Fruit fly (Drosophila melanogaster) whole organism, embryonic: Measurements from ENCODE around the gene Oatp30B.

ENCODE experiments used
- CG10543 ChIP-seq: fragments of 200-800 bp; sonication (Bioruptor generic); optimal IDR thresholded peaks from 3 replicates; lab custom pipeline; 2017; ENCODE audit warnings: missing biosample characterization, mild to moderate bottlenecking, missing genetic modification characterization, moderate library complexity
- CG12104 ChIP-seq: fragments of 200-800 bp; sonication (Bioruptor generic); optimal IDR thresholded peaks from 3 replicates; lab custom pipeline; 2016; ENCODE audit warnings: missing biosample characterization, missing genetic modification characterization
- CG12744 ChIP-seq: fragments of 200-800 bp; sonication (Bioruptor generic); optimal IDR thresholded peaks from 2 replicates; lab custom pipeline; 2016; ENCODE audit warnings: missing biosample characterization, missing genetic modification characterization
- CG13287 ChIP-seq: fragments of 200-800 bp; sonication (Bioruptor generic); IDR thresholded peaks from 2 replicates; pipeline ENCODE4 v1.3.6; 2022; ENCODE audit warnings: missing biosample characterization, missing genetic modification characterization; ENCODE audit not compliant: partially characterized antibody
- CG14441 ChIP-seq: fragments of 200-800 bp; sonication (Bioruptor generic); IDR thresholded peaks from 2 replicates; pipeline ENCODE4 v1.3.6; 2022; ENCODE audit warnings: missing biosample characterization, missing genetic modification characterization
- CG1602 ChIP-seq: fragments of 200-800 bp; sonication (Bioruptor generic); optimal IDR thresholded peaks from 3 replicates; lab custom pipeline; 2016; ENCODE audit warnings: missing biosample characterization, missing genetic modification characterization
- CG16863 ChIP-seq: fragments of 200-800 bp; sonication (Bioruptor generic); optimal IDR thresholded peaks from 3 replicates; lab custom pipeline; 2016; ENCODE audit warnings: missing biosample characterization, missing genetic modification characterization
- CG17186 ChIP-seq: fragments of 200-800 bp; sonication (Bioruptor generic); optimal IDR thresholded peaks from 3 replicates; lab custom pipeline; 2017; ENCODE audit warnings: missing biosample characterization, missing genetic modification reagents, missing genetic modification characterization
- CG17361 ChIP-seq: fragments of 200-800 bp; sonication (Bioruptor generic); IDR thresholded peaks from 3 replicates; pipeline ENCODE4 v1.3.6; 2022; ENCODE audit warnings: missing biosample characterization, missing genetic modification characterization
- CG17385 ChIP-seq: fragments of 200-800 bp; sonication (Bioruptor generic); optimal IDR thresholded peaks from 3 replicates; lab custom pipeline; 2018; ENCODE audit warnings: missing biosample characterization, mild to moderate bottlenecking, missing genetic modification characterization
- CG32767 ChIP-seq: fragments of 200-800 bp; sonication (Bioruptor generic); IDR thresholded peaks from 2 replicates; pipeline ENCODE4 v1.3.6; 2022; ENCODE audit warnings: missing biosample characterization, missing genetic modification characterization
- CG4360 ChIP-seq: fragments of 200-800 bp; sonication (Bioruptor generic); IDR thresholded peaks from 2 replicates; pipeline ENCODE4 v1.3.6; 2022; ENCODE audit warnings: missing biosample characterization, missing genetic modification characterization
- CG4424 ChIP-seq: fragments of 200-800 bp; sonication (Bioruptor generic); optimal IDR thresholded peaks from 3 replicates; lab custom pipeline; 2016; ENCODE audit warnings: missing biosample characterization, missing genetic modification characterization
- CG4820 ChIP-seq: fragments of 200-800 bp; sonication (Bioruptor generic); optimal IDR thresholded peaks from 3 replicates; lab custom pipeline; 2016; ENCODE audit warnings: missing biosample characterization, missing genetic modification characterization
- CG7357 ChIP-seq: fragments of 200-800 bp; sonication (Bioruptor generic); IDR thresholded peaks from 3 replicates; pipeline ENCODE4 v1.3.6; 2022; ENCODE audit warnings: missing biosample characterization, missing genetic modification characterization
- CG7556 ChIP-seq: fragments of 200-800 bp; sonication (Bioruptor generic); optimal IDR thresholded peaks from 2 replicates; lab custom pipeline; 2017; ENCODE audit warnings: missing biosample characterization, mild to moderate bottlenecking, missing genetic modification characterization
- CG8290 ChIP-seq, 3 experiments: fragments of 200-800 bp; sonication (Bioruptor generic); optimal IDR thresholded peaks; 2 replicates each; lab custom pipeline; 2016 to 2019; ENCODE audit warnings: missing biosample characterization in 3 of 3, missing genetic modification characterization in 3 of 3, mild to moderate bottlenecking in 2 of 3, moderate library complexity in 1 of 3
- CG8478 ChIP-seq: fragments of >200 bp; optimal IDR thresholded peaks from 2 replicates; lab custom pipeline; 2018
- CG9727 ChIP-seq: fragments of 200-800 bp; sonication (Bioruptor generic); optimal IDR thresholded peaks from 3 replicates; lab custom pipeline; 2017; ENCODE audit warnings: missing biosample characterization, mild to moderate bottlenecking, missing genetic modification characterization
- CG9797 ChIP-seq: fragments of 200-800 bp; sonication (Bioruptor generic); optimal IDR thresholded peaks from 3 replicates; lab custom pipeline; 2018; ENCODE audit warnings: missing biosample characterization, mild to moderate bottlenecking, missing genetic modification characterization
- Dref ChIP-seq: fragments of 200-800 bp; sonication (Bioruptor generic); IDR thresholded peaks from 2 replicates; pipeline ENCODE4 v1.3.6; 2022; ENCODE audit warnings: missing biosample characterization, missing genetic modification characterization
- Eip74EF ChIP-seq, 2 experiments: fragments of 200-800 bp in 1 of 2; fragments of >200 bp in 1 of 2; sonication (Bioruptor generic) in 1 of 2; optimal IDR thresholded peaks; 2 replicates each; lab custom pipeline; 2017 to 2019; ENCODE audit warnings: missing biosample characterization in 2 of 2, missing genetic modification characterization in 2 of 2, mild to moderate bottlenecking in 1 of 2, moderate library complexity in 1 of 2
- Elba2 ChIP-seq: fragments of 200-800 bp; sonication (Bioruptor generic); optimal IDR thresholded peaks from 3 replicates; lab custom pipeline; 2016; ENCODE audit warnings: missing biosample characterization, missing genetic modification characterization
- Ets65A ChIP-seq: fragments of 200-800 bp; sonication (Bioruptor generic); peaks from one replicate; lab custom pipeline; 2016; ENCODE audit warnings: missing biosample characterization, missing genetic modification characterization
- GATAe ChIP-seq: fragments of 200-800 bp; sonication (Bioruptor generic); conservative IDR thresholded peaks from 2 replicates; pipeline ENCODE4 v1.3.6; 2022; ENCODE audit warnings: missing biosample characterization, missing genetic modification characterization
- Kr ChIP-seq: fragments of 200-800 bp; sonication (Bioruptor generic); optimal IDR thresholded peaks from 2 replicates; lab custom pipeline; 2017; ENCODE audit warnings: missing biosample characterization, mild to moderate bottlenecking, missing genetic modification characterization
- Lhr ChIP-seq: fragments of 200-800 bp; sonication (Bioruptor generic); optimal IDR thresholded peaks from 3 replicates; lab custom pipeline; 2017; ENCODE audit warnings: mild to moderate bottlenecking, missing biosample characterization, missing genetic modification reagents, missing genetic modification characterization
- MBD-R2 ChIP-seq: fragments of 200-800 bp; sonication (Bioruptor generic); IDR thresholded peaks from 2 replicates; pipeline ENCODE4 v1.3.6; 2022; ENCODE audit warnings: missing biosample characterization, missing genetic modification characterization
- Trl ChIP-seq, 3 experiments: fragments of >200 bp in 2 of 3; fragments of 200-800 bp in 1 of 3; sonication (Bioruptor generic) in 1 of 3; optimal IDR thresholded peaks; 2 replicates in 1 of 3; 3 replicates in 2 of 3; lab custom pipeline; 2016 to 2017; ENCODE audit warnings: missing biosample characterization in 1 of 3, missing genetic modification characterization in 1 of 3
- az2 ChIP-seq: fragments of 200-800 bp; sonication (Bioruptor generic); optimal IDR thresholded peaks from 3 replicates; lab custom pipeline; 2016; ENCODE audit warnings: missing biosample characterization, missing genetic modification characterization
- btn ChIP-seq: fragments of 200-800 bp; sonication (Bioruptor generic); optimal IDR thresholded peaks from 2 replicates; lab custom pipeline; 2016; ENCODE audit warnings: missing biosample characterization, missing genetic modification characterization
- dmrt11E ChIP-seq: fragments of 200-800 bp; sonication (Bioruptor generic); optimal IDR thresholded peaks from 3 replicates; lab custom pipeline; 2018; ENCODE audit warnings: missing biosample characterization, mild to moderate bottlenecking, missing genetic modification characterization, moderate library complexity
- fd96Cb ChIP-seq: fragments of 200-800 bp; sonication (Bioruptor generic); optimal IDR thresholded peaks from 2 replicates; lab custom pipeline; 2018; ENCODE audit warnings: missing biosample characterization, mild to moderate bottlenecking, missing genetic modification characterization, moderate library complexity
- gce ChIP-seq: fragments of 200-800 bp; sonication (Bioruptor generic); IDR thresholded peaks from 3 replicates; pipeline ENCODE4 v1.3.6; 2022; ENCODE audit warnings: missing biosample characterization, missing genetic modification characterization
- gfzf ChIP-seq: fragments of 200-800 bp; sonication (Bioruptor generic); optimal IDR thresholded peaks from 2 replicates; lab custom pipeline; 2016; ENCODE audit warnings: missing biosample characterization, mild to moderate bottlenecking, missing genetic modification characterization, moderate library complexity
- grau ChIP-seq: fragments of 200-800 bp; optimal IDR thresholded peaks from 3 replicates; lab custom pipeline; 2019; ENCODE audit warnings: missing biosample characterization, mild to moderate bottlenecking, missing genetic modification characterization, moderate library complexity
- hb ChIP-seq: fragments of 200-800 bp; sonication (Bioruptor generic); IDR thresholded peaks from 3 replicates; pipeline ENCODE4 v1.3.6; 2022; ENCODE audit warnings: missing biosample characterization, missing genetic modification characterization; ENCODE audit not compliant: partially characterized antibody
- lilli ChIP-seq: fragments of 200-800 bp; sonication (Bioruptor generic); optimal IDR thresholded peaks from 3 replicates; lab custom pipeline; 2016; ENCODE audit warnings: missing biosample characterization, missing genetic modification characterization
- luna ChIP-seq: fragments of 200-800 bp; sonication (Bioruptor generic); optimal IDR thresholded peaks from 2 replicates; lab custom pipeline; 2016; ENCODE audit warnings: missing biosample characterization, missing genetic modification characterization
- mam ChIP-seq: fragments of 200-800 bp; sonication (Bioruptor generic); optimal IDR thresholded peaks from 3 replicates; lab custom pipeline; 2016; ENCODE audit warnings: missing biosample characterization, missing genetic modification characterization
- nau ChIP-seq: fragments of 200-800 bp; sonication (Bioruptor generic); optimal IDR thresholded peaks from 3 replicates; lab custom pipeline; 2017; ENCODE audit warnings: missing biosample characterization, mild to moderate bottlenecking, missing genetic modification characterization, missing genetic modification reagents
- phol ChIP-seq: fragments of 200-800 bp; sonication (Bioruptor generic); optimal IDR thresholded peaks from 3 replicates; lab custom pipeline; 2018; ENCODE audit warnings: missing biosample characterization, mild to moderate bottlenecking, missing genetic modification characterization, moderate library complexity
- psq ChIP-seq: fragments of 200-800 bp; sonication (Bioruptor generic); optimal IDR thresholded peaks from 2 replicates; lab custom pipeline; 2017; ENCODE audit warnings: missing biosample characterization, missing genetic modification characterization
- rib ChIP-seq: fragments of 200-800 bp; sonication (Bioruptor generic); IDR thresholded peaks from 2 replicates; pipeline ENCODE4 v1.3.6; 2022; ENCODE audit warnings: missing biosample characterization, missing genetic modification characterization
- sc ChIP-seq, 3 experiments: fragments of >200 bp in 2 of 3; fragments of 200-800 bp in 1 of 3; sonication (Bioruptor generic) in 1 of 3; optimal IDR thresholded peaks; 2 replicates in 2 of 3; 3 replicates in 1 of 3; lab custom pipeline; 2017; ENCODE audit warnings: mild to moderate bottlenecking in 1 of 3, missing biosample characterization in 1 of 3, missing genetic modification characterization in 1 of 3, missing genetic modification reagents in 1 of 3
- sd ChIP-seq: fragments of 200-800 bp; sonication (Bioruptor generic); optimal IDR thresholded peaks from 3 replicates; lab custom pipeline; 2018; ENCODE audit warnings: missing biosample characterization, mild to moderate bottlenecking, missing genetic modification characterization, moderate library complexity
- tap ChIP-seq: fragments of 200-800 bp; optimal IDR thresholded peaks from 3 replicates; lab custom pipeline; 2019; ENCODE audit warnings: missing biosample characterization, mild to moderate bottlenecking, missing genetic modification characterization, moderate library complexity
- wek ChIP-seq: fragments of 200-800 bp; sonication (Bioruptor generic); optimal IDR thresholded peaks from 3 replicates; lab custom pipeline; 2018; ENCODE audit warnings: missing biosample characterization, mild to moderate bottlenecking, missing genetic modification characterization, moderate library complexity

Oatp30B gene

dm6 chr2L:9568360-9569088 is 47.5 kb downstream of the Oatp30B start, which contains the start of gene brwl (continued):
- TF ChIP-seq hb (no peak), wek (GFP tag; lab: Kevin White, UChicago) (peak; percentile 87), tap (peak; percentile 99), Ets65A (GFP tag; lab: Kevin White, UChicago) (peak; percentile 100), dmrt11E (tag; lab: Kevin White, UChicago) (peak; percentile 99), rib (GFP tag; lab: Robert Waterston, UW) (peak; percentile 96), CG12104 (peak; percentile 99), btn (GFP tag; lab: Kevin White, UChicago) (peak; percentile 95), Dref (GFP tag; lab: Robert Waterston, UW) (0 out of 2 replicates have a peak, but pooled peaks have one; percentile 26), Lhr (GFP tag; lab: Kevin White, UChicago) (peak; percentile 97), psq (GFP tag; lab: Kevin White, UChicago) (peak; percentile 93), CG16863 (GFP tag; lab: Kevin White, UChicago) (peak; percentile 98), CG17186 (GFP tag; lab: Kevin White, UChicago) (peak; percentile 92), CG12744 (GFP tag; lab: Kevin White, UChicago) (peak; percentile 98), CG13287 (GFP tag; lab: Robert Waterston, UW) (peak; percentile 51; the same call in 1 of the 2 replicates), luna (GFP tag; lab: Kevin White, UChicago) (peak; percentile 93), nau (GFP tag; lab: Kevin White, UChicago) (peak; percentile 100), Trl (optimal IDR thresholded peaks at IDR 0.05; lab: Kevin White, UChicago) (peak; percentile 64 to 84), Trl (GFP tag; optimal IDR thresholded peaks at IDR 0.05; lab: Kevin White, UChicago) (peak; percentile 98), sd (tag; lab: Kevin White, UChicago) (peak; percentile 95), Eip74EF (GFP tag; optimal IDR thresholded peaks at IDR 0.05; lab: Kevin White, UChicago) (peak in 1 of 2 experiments; percentile 98), CG1602 (GFP tag; lab: Kevin White, UChicago) (peak; percentile 99), Elba2 (GFP tag; lab: Kevin White, UChicago) (peak; percentile 93), CG9727 (GFP tag; lab: Kevin White, UChicago) (peak; percentile 100), grau (tag; lab: Kevin White, UChicago) (peak; percentile 98), lilli (GFP tag; lab: Kevin White, UChicago) (peak; percentile 99), CG7556 (peak; percentile 99), mam (GFP tag; lab: Kevin White, UChicago) (peak; percentile 98), CG14441 (GFP tag; lab: Robert Waterston, UW) (peak; percentile 98), CG4820 (GFP tag; lab: Kevin White, UChicago) (peak; percentile 98), fd96Cb (tag; lab: Kevin White, UChicago) (peak; percentile 99), gfzf (peak; percentile 24), MBD-R2 (GFP tag; lab: Robert Waterston, UW) (peak; percentile 97), CG4360 (GFP tag; lab: Robert Waterston, UW) (peak; percentile 92), CG17385 (GFP tag; lab: Kevin White, UChicago) (peak; percentile 96), CG8478 (lab: Kevin White, UChicago) (peak; percentile 93), CG8290 (GFP tag; optimal IDR thresholded peaks at IDR 0.05; lab: Kevin White, UChicago) (peak; percentile 99), CG8290 (tag; optimal IDR thresholded peaks at IDR 0.05; lab: Kevin White, UChicago) (peak; percentile 92 to 93), az2 (GFP tag; lab: Kevin White, UChicago) (peak; percentile 99), CG4424 (GFP tag; lab: Kevin White, UChicago) (peak; percentile 99), CG17361 (GFP tag; lab: Robert Waterston, UW) (peak; percentile 99), GATAe (peak; percentile 94), gce (GFP tag; lab: Robert Waterston, UW) (peak; percentile 94), CG10543 (peak; percentile 99), Kr (GFP tag; lab: Kevin White, UChicago) (peak; percentile 88), sc (optimal IDR thresholded peaks at IDR 0.05; lab: Kevin White, UChicago) (no peak), sc (GFP tag; optimal IDR thresholded peaks at IDR 0.05; lab: Kevin White, UChicago) (peak; percentile 99), CG7357 (GFP tag; lab: Robert Waterston, UW) (peak; percentile 95), phol (tag; lab: Kevin White, UChicago) (peak; percentile 99), CG32767 (GFP tag; lab: Robert Waterston, UW) (peak; percentile 99), CG9797 (GFP tag; lab: Kevin White, UChicago) (peak; percentile 69)
